Fruit fly (Drosophila melanogaster): ENCODE results near the gene Pdp1.

The Pdp1 gene

dm6 chr3L:7866558-7866957 lies 611 bp downstream of the Pdp1 start (continued):
- TF ChIP-seq CrebB (tag; optimal IDR thresholded peaks at IDR 0.05) (no peak), CG13624 (GFP tag; optimal IDR thresholded peaks at IDR 0.05) (no peak), insv (GFP tag; optimal IDR thresholded peaks at IDR 0.05) (no peak), bowl (GFP tag; IDR thresholded peaks at IDR 0.05) (no peak), D (optimal IDR thresholded peaks at IDR 0.05) (no peak), D (GFP tag; optimal IDR thresholded peaks at IDR 0.05) (no peak), Dp (GFP tag; optimal IDR thresholded peaks at IDR 0.05) (no peak), Atf-2 (GFP tag; optimal IDR thresholded peaks at IDR 0.05) (no peak), wdn (GFP tag; IDR thresholded peaks at IDR 0.05) (no peak), CG32767 (GFP tag; IDR thresholded peaks at IDR 0.05) (no peak), ken (GFP tag; IDR thresholded peaks at IDR 0.05) (no peak), fru (optimal IDR thresholded peaks at IDR 0.05) (no peak), Ets97D (GFP tag; optimal IDR thresholded peaks at IDR 0.05) (no peak), CG14014 (GFP tag; IDR thresholded peaks at IDR 0.05) (peak; percentile 23; the same call in 1 of the 2 replicates), Opbp (GFP tag; IDR thresholded peaks at IDR 0.05; ENCODE audit: partially characterized antibody) (no peak), Usf (GFP tag; optimal IDR thresholded peaks at IDR 0.05) (no peak), Camta (GFP tag; optimal IDR thresholded peaks at IDR 0.05) (no peak), CG7556 (GFP tag; optimal IDR thresholded peaks at IDR 0.05) (no peak), Oaz (GFP tag; IDR thresholded peaks at IDR 0.05) (no peak), MESR4 (GFP tag; optimal IDR thresholded peaks at IDR 0.05) (no peak), CG3847 (GFP tag; IDR thresholded peaks at IDR 0.05) (peak; percentile 4; the same call in 1 of the 2 replicates), CG9437 (GFP tag; optimal IDR thresholded peaks at IDR 0.05) (no peak), Atf3 (GFP tag; optimal IDR thresholded peaks at IDR 0.05) (no peak), dm (GFP tag; optimal IDR thresholded peaks at IDR 0.05) (no peak), Ets65A (GFP tag) (no peak), CG10274 (GFP tag; optimal IDR thresholded peaks at IDR 0.05) (no peak), CG10654 (GFP tag; optimal IDR thresholded peaks at IDR 0.05) (no peak), CG1233 (GFP tag; optimal IDR thresholded peaks at IDR 0.05) (no peak), p53 (GFP tag; optimal IDR thresholded peaks at IDR 0.05) (no peak), CG16779 (GFP tag; IDR thresholded peaks at IDR 0.05) (peak; percentile 7; the same call in 1 of the 2 replicates), CG18619 (GFP tag; optimal IDR thresholded peaks at IDR 0.05) (peak; percentile 32), wek (GFP tag; optimal IDR thresholded peaks at IDR 0.05) (no peak), Mes4 (GFP tag; optimal IDR thresholded peaks at IDR 0.05) (no peak), pzg (GFP tag; optimal IDR thresholded peaks at IDR 0.05) (no peak), CG6272 (GFP tag; IDR thresholded peaks at IDR 0.05) (no peak), CG33213 (GFP tag; optimal IDR thresholded peaks at IDR 0.05) (no peak), CG18599 (GFP tag; optimal IDR thresholded peaks at IDR 0.05) (peak; percentile 65), CG13424 (tag; optimal IDR thresholded peaks at IDR 0.05) (no peak), fd64A (GFP tag; optimal IDR thresholded peaks at IDR 0.05) (no peak), Deaf1 (tag; optimal IDR thresholded peaks at IDR 0.05) (no peak), ac (GFP tag; optimal IDR thresholded peaks at IDR 0.05) (no peak), hb (GFP tag; IDR thresholded peaks at IDR 0.05; ENCODE audit: partially characterized antibody) (no peak), sqz (GFP tag; optimal IDR thresholded peaks at IDR 0.05) (no peak), zfh2 (GFP tag; optimal IDR thresholded peaks at IDR 0.05) (peak; percentile 28), CG31224 (GFP tag; IDR thresholded peaks at IDR 0.05) (no peak), CG2889 (GFP tag; IDR thresholded peaks at IDR 0.05) (0 out of 3 replicates have a peak, but pooled peaks have one; percentile 54), CG11696 (GFP tag; IDR thresholded peaks at IDR 0.05) (no peak), lab (GFP tag; optimal IDR thresholded peaks at IDR 0.05) (peak; percentile 77), Ada2b (GFP tag; IDR thresholded peaks at IDR 0.05) (peak; percentile 64), Dip3 (GFP tag; optimal IDR thresholded peaks at IDR 0.05) (peak; percentile 26), tll (GFP tag; optimal IDR thresholded peaks at IDR 0.05) (no peak), D19B (GFP tag; optimal IDR thresholded peaks at IDR 0.05) (peak; percentile 42), ftz-f1 (GFP tag; optimal IDR thresholded peaks at IDR 0.05) (no peak)
